Worm (Caenorhabditis elegans): Measurements from ENCODE around the gene F40G9.17.

- TF ChIP-seq tbx-37 (GFP tag; conservative IDR thresholded peaks at IDR 0.05): no peak
- TF ChIP-seq ama-1 (optimal IDR thresholded peaks at IDR 0.05): no peak
- no peak for TF ChIP-seq scrt-1 (GFP tag; IDR thresholded peaks at IDR 0.05)
- no peak for TF ChIP-seq F13C5.2 (tag; optimal IDR thresholded peaks at IDR 0.05)
- no peak for TF ChIP-seq ceh-13 (GFP tag; optimal IDR thresholded peaks at IDR 0.05)
- no peak for TF ChIP-seq pes-1 (GFP tag; IDR thresholded peaks at IDR 0.05)
- no peak for TF ChIP-seq aly-1 (tag; optimal IDR thresholded peaks at IDR 0.05)
- no peak for TF ChIP-seq hnd-1 (tag; optimal IDR thresholded peaks at IDR 0.05)
- TF ChIP-seq B0310.2 (tag; optimal IDR thresholded peaks at IDR 0.05): no peak
- no peak for TF ChIP-seq flt-1 (GFP tag; IDR thresholded peaks at IDR 0.05)
- no peak for TF ChIP-seq hmg-4 (GFP tag; optimal IDR thresholded peaks at IDR 0.05)
- TF ChIP-seq hmbx-1 (tag; optimal IDR thresholded peaks at IDR 0.05): no peak
Measured at ce11 chrIII:159149-159548, 35.1 kb upstream of the F40G9.17 start.

Measured in whole organism, early embryonic.